Worm (Caenorhabditis elegans) whole organism, mixed stage, embryonic: ENCODE measurements around the gene T04A6.3.
A peak's percentile ranks its signal among the peaks of the same experiment; 100 is the strongest.

Source experiments
- M03D4.4 ChIP-seq: sonication (generic microtip); optimal IDR thresholded peaks from 2 replicates; lab custom pipeline; 2017; ENCODE audit warnings: mild to moderate bottlenecking, missing genetic modification characterization, missing compliant biosample characterization
- bed-3 ChIP-seq: fragments of 200-800 bp; sonication (Bioruptor generic); optimal IDR thresholded peaks from 3 replicates; lab custom pipeline; 2018; ENCODE audit warnings: mild to moderate bottlenecking, missing genetic modification characterization, moderate library complexity, missing compliant biosample characterization
- blmp-1 ChIP-seq: fragments of 150-350 bp; optimal IDR thresholded peaks from 2 replicates; lab custom pipeline; 2014; ENCODE audit warnings: missing biosample characterization, missing genetic modification characterization
- ceh-39 ChIP-seq: fragments of 150-350 bp; optimal IDR thresholded peaks from 2 replicates; lab custom pipeline; 2014; ENCODE audit warnings: missing biosample characterization, missing genetic modification characterization
- ceh-43 ChIP-seq: fragments of 200-800 bp; sonication (Bioruptor generic); optimal IDR thresholded peaks from 2 replicates; lab custom pipeline; 2018; ENCODE audit warnings: mild to moderate bottlenecking, missing genetic modification characterization, moderate library complexity, missing compliant biosample characterization
- ceh-83 ChIP-seq: fragments of 200-800 bp; sonication (Bioruptor generic); optimal IDR thresholded peaks from 2 replicates; lab custom pipeline; 2018; ENCODE audit warnings: mild to moderate bottlenecking, missing genetic modification characterization, missing compliant biosample characterization
- ces-1 ChIP-seq: fragments of 150-350 bp; optimal IDR thresholded peaks from 2 replicates; lab custom pipeline; 2014; ENCODE audit warnings: missing biosample characterization, missing genetic modification reagents, missing genetic modification characterization
- cnd-1 ChIP-seq: fragments of 200-800 bp; sonication (Bioruptor generic); optimal IDR thresholded peaks from 2 replicates; lab custom pipeline; 2018; ENCODE audit warnings: mild to moderate bottlenecking, missing genetic modification characterization, missing compliant biosample characterization
- drap-1 ChIP-seq: fragments of 200-800 bp; sonication (Bioruptor generic); optimal IDR thresholded peaks from 3 replicates; lab custom pipeline; 2018; ENCODE audit warnings: mild to moderate bottlenecking, missing genetic modification characterization, missing compliant biosample characterization
- elt-1 ChIP-seq: sonication (generic microtip); optimal IDR thresholded peaks from 2 replicates; lab custom pipeline; 2017; ENCODE audit warnings: missing genetic modification characterization, mild to moderate bottlenecking, missing compliant biosample characterization, antibody characterized with exemption, moderate library complexity, borderline replicate concordance; ENCODE audit not compliant: insufficient read depth
- elt-3 ChIP-seq: fragments of 150-350 bp; optimal IDR thresholded peaks from 2 replicates; lab custom pipeline; 2014; ENCODE audit warnings: missing biosample characterization, missing genetic modification characterization
- flh-1 ChIP-seq: fragments of 200-800 bp; sonication (Bioruptor generic); optimal IDR thresholded peaks from 2 replicates; lab custom pipeline; 2018; ENCODE audit warnings: mild to moderate bottlenecking, missing genetic modification characterization, moderate library complexity, missing compliant biosample characterization
- ham-2 ChIP-seq: fragments of 200-800 bp; sonication (Bioruptor generic); optimal IDR thresholded peaks from 2 replicates; lab custom pipeline; 2018; ENCODE audit warnings: mild to moderate bottlenecking, missing genetic modification characterization, missing compliant biosample characterization
- hlh-1 ChIP-seq: fragments of 150-350 bp; optimal IDR thresholded peaks from 2 replicates; lab custom pipeline; 2014; ENCODE audit warnings: missing biosample characterization, missing genetic modification reagents, missing genetic modification characterization
- lin-13 ChIP-seq: fragments of 150-350 bp; optimal IDR thresholded peaks from 2 replicates; lab custom pipeline; 2014; ENCODE audit warnings: missing biosample characterization, missing genetic modification characterization
- lin-32 ChIP-seq: fragments of 200-800 bp; sonication (Bioruptor generic); optimal IDR thresholded peaks from 2 replicates; lab custom pipeline; 2018; ENCODE audit warnings: mild to moderate bottlenecking, missing genetic modification characterization, missing compliant biosample characterization
- lsy-2 ChIP-seq: fragments of 150-350 bp; optimal IDR thresholded peaks from 2 replicates; lab custom pipeline; 2014; ENCODE audit warnings: missing biosample characterization, missing genetic modification characterization
- mab-5 ChIP-seq: fragments of 150-350 bp; optimal IDR thresholded peaks from 2 replicates; lab custom pipeline; 2014; ENCODE audit warnings: missing biosample characterization, missing genetic modification characterization
- mep-1 ChIP-seq: fragments of 150-350 bp; optimal IDR thresholded peaks from 2 replicates; lab custom pipeline; 2017; ENCODE audit warnings: missing biosample characterization, missing genetic modification reagents, missing genetic modification characterization, inconsistent platforms
- mls-2 ChIP-seq: sonication (generic microtip); optimal IDR thresholded peaks from 2 replicates; lab custom pipeline; 2016; ENCODE audit warnings: mild to moderate bottlenecking, missing genetic modification characterization, moderate library complexity, missing compliant biosample characterization
- nhr-12 ChIP-seq: fragments of 150-350 bp; optimal IDR thresholded peaks from 2 replicates; lab custom pipeline; 2014; ENCODE audit warnings: missing biosample characterization, missing genetic modification characterization
- nhr-2 ChIP-seq: fragments of 150-350 bp; optimal IDR thresholded peaks from 2 replicates; lab custom pipeline; 2014; ENCODE audit warnings: missing biosample characterization, missing genetic modification characterization
- nhr-237 ChIP-seq: fragments of 150-350 bp; optimal IDR thresholded peaks from 2 replicates; lab custom pipeline; 2014; ENCODE audit warnings: missing biosample characterization, missing genetic modification characterization
- nhr-28 ChIP-seq: fragments of 150-350 bp; optimal IDR thresholded peaks from 2 replicates; lab custom pipeline; 2014; ENCODE audit warnings: missing biosample characterization, missing genetic modification characterization
- nhr-76 ChIP-seq: sonication (generic microtip); optimal IDR thresholded peaks from 2 replicates; lab custom pipeline; 2017; ENCODE audit warnings: missing biosample characterization, missing genetic modification characterization
- pha-4 ChIP-seq: fragments of 150-350 bp; optimal IDR thresholded peaks from 2 replicates; lab custom pipeline; 2018; ENCODE audit warnings: missing biosample characterization, missing genetic modification reagents, missing genetic modification characterization
- sem-2 ChIP-seq: fragments of 200-800 bp; sonication (Bioruptor generic); optimal IDR thresholded peaks from 2 replicates; lab custom pipeline; 2018; ENCODE audit warnings: mild to moderate bottlenecking, missing genetic modification characterization, missing compliant biosample characterization
- snpc-4 ChIP-seq: fragments of 150-350 bp; optimal IDR thresholded peaks from 2 replicates; lab custom pipeline; 2014; ENCODE audit warnings: missing biosample characterization, missing genetic modification characterization
- sptf-1 ChIP-seq: sonication (generic microtip); optimal IDR thresholded peaks from 2 replicates; lab custom pipeline; 2017; ENCODE audit warnings: mild to moderate bottlenecking, missing genetic modification characterization, moderate library complexity, missing compliant biosample characterization
- tbx-8 ChIP-seq: fragments of 200-800 bp; sonication (Bioruptor generic); optimal IDR thresholded peaks from 2 replicates; lab custom pipeline; 2018; ENCODE audit warnings: mild to moderate bottlenecking, missing genetic modification characterization, moderate library complexity, missing compliant biosample characterization
- unc-120 ChIP-seq: sonication (generic microtip); optimal IDR thresholded peaks from 2 replicates; lab custom pipeline; 2017; ENCODE audit warnings: missing genetic modification characterization, missing compliant biosample characterization; ENCODE audit not compliant: poor library complexity, severe bottlenecking
- unc-39 ChIP-seq: fragments of 150-350 bp; optimal IDR thresholded peaks from 2 replicates; lab custom pipeline; 2014; ENCODE audit warnings: missing biosample characterization, missing genetic modification characterization
- unc-62 ChIP-seq: fragments of 150-350 bp; optimal IDR thresholded peaks from 2 replicates; lab custom pipeline; 2014; ENCODE audit warnings: missing biosample characterization, missing genetic modification reagents, missing genetic modification characterization
- zip-8 ChIP-seq: fragments of 150-350 bp; optimal IDR thresholded peaks from 2 replicates; lab custom pipeline; 2014; ENCODE audit warnings: missing biosample characterization, missing genetic modification characterization
- ztf-11 ChIP-seq: fragments of 150-350 bp; optimal IDR thresholded peaks from 2 replicates; lab custom pipeline; 2014; ENCODE audit warnings: missing biosample characterization, missing genetic modification characterization

The T04A6.3 gene

ce11 chrIII:7580586-7580985 is 27.5 kb downstream of the T04A6.3 start:
- TF ChIP-seq ces-1 (GFP tag; lab: Kevin White, UChicago) (peak; percentile 30), mab-5 (tag; lab: Kevin White, UChicago) (no peak)

- TF ChIP-seq ceh-83 (no peak), mls-2 (tag; lab: Kevin White, UChicago) (no peak), nhr-76 (tag; lab: Kevin White, UChicago) (no peak), snpc-4 (no peak), mab-5 (tag; lab: Kevin White, UChicago) (no peak), flh-1 (no peak), zip-8 (no peak), ceh-43 (GFP tag; lab: Kevin White, UChicago) (no peak), ces-1 (GFP tag; lab: Kevin White, UChicago) (no peak), nhr-12 (tag; lab: Kevin White, UChicago) (no peak), blmp-1 (tag; lab: Kevin White, UChicago) (no peak), drap-1 (no peak), lsy-2 (tag; lab: Kevin White, UChicago) (no peak)
- TF ChIP-seq, all 35 proteins: peak for 0
Measured at ce11 chrIII:7579324-7579723, 28.8 kb downstream of the T04A6.3 start, which contains the start of gene mfsd-6. Gene mfsd-6, minus strand, starts transcription at chrIII:7579411.

ce11 chrIII:7572781-7573400 is 35.2 kb downstream of the T04A6.3 start, which contains the start of the genes rpl-9 and lpd-7:
Gene rpl-9, minus strand, starts transcription at chrIII:7572831.
Gene lpd-7, plus strand, starts transcription at chrIII:7573350.
- TF ChIP-seq sem-2 (GFP tag; lab: Kevin White, UChicago): no peak
- TF ChIP-seq ceh-83: no peak
- TF ChIP-seq mep-1: peak; percentile 95
- TF ChIP-seq ztf-11: no peak
- peak; percentile 33 for TF ChIP-seq ceh-39 (tag; lab: Kevin White, UChicago)
- TF ChIP-seq bed-3 (GFP tag; lab: Kevin White, UChicago): no peak
- peak; percentile 75 for TF ChIP-seq hlh-1 (tag; lab: Kevin White, UChicago)
- peak; percentile 18 for TF ChIP-seq elt-3 (tag; lab: Kevin White, UChicago)
- TF ChIP-seq elt-1 (tag; lab: Kevin White, UChicago): no peak
- TF ChIP-seq snpc-4: no peak
- TF ChIP-seq lin-32: peak; percentile 2
- no peak for TF ChIP-seq flh-1
- no peak for TF ChIP-seq nhr-76 (tag; lab: Kevin White, UChicago)
- no peak for TF ChIP-seq blmp-1 (tag; lab: Kevin White, UChicago)
- no peak for TF ChIP-seq nhr-12 (tag; lab: Kevin White, UChicago)
- peak; percentile 28 for TF ChIP-seq ham-2
- no peak for TF ChIP-seq M03D4.4 (tag; lab: Kevin White, UChicago)
- TF ChIP-seq unc-62 (GFP tag; lab: Kevin White, UChicago): peak; percentile 63
- peak; percentile 75 for TF ChIP-seq pha-4 (tag; lab: Kevin White, UChicago)
- no peak for TF ChIP-seq ceh-43 (GFP tag; lab: Kevin White, UChicago)
- TF ChIP-seq sptf-1: peak; percentile 32
- peak; percentile 49 for TF ChIP-seq ces-1 (GFP tag; lab: Kevin White, UChicago)
- TF ChIP-seq cnd-1 (tag; lab: Kevin White, UChicago): no peak
- peak; percentile 72 for TF ChIP-seq nhr-237
- TF ChIP-seq mab-5 (tag; lab: Kevin White, UChicago): peak; percentile 21
- TF ChIP-seq lin-13 (tag; lab: Kevin White, UChicago): peak; percentile 72
- TF ChIP-seq drap-1: no peak
- TF ChIP-seq tbx-8 (GFP tag; lab: Kevin White, UChicago): no peak
- TF ChIP-seq nhr-2 (tag; lab: Kevin White, UChicago): no peak
- TF ChIP-seq zip-8: no peak
- peak; percentile 84 for TF ChIP-seq lsy-2 (tag; lab: Kevin White, UChicago)
- TF ChIP-seq nhr-28 (tag; lab: Kevin White, UChicago): no peak
- TF ChIP-seq unc-39 (tag; lab: Kevin White, UChicago): no peak
- no peak for TF ChIP-seq mls-2 (tag; lab: Kevin White, UChicago)
- peak; percentile 61 for TF ChIP-seq unc-120 (tag; lab: Kevin White, UChicago)
